Fruit fly (Drosophila melanogaster) whole organism, prepupa: Measurements from ENCODE around the gene CG7945.

Experiments
- CG8119 ChIP-seq: fragments of 200-800 bp; sonication (Bioruptor generic); IDR thresholded peaks from 3 replicates; pipeline ENCODE4 v1.3.6; 2022; ENCODE audit warnings: missing biosample characterization, missing genetic modification characterization
- Sox102F ChIP-seq: fragments of 200-800 bp; sonication (Bioruptor generic); optimal IDR thresholded peaks from 2 replicates; lab custom pipeline; 2016; ENCODE audit warnings: missing biosample characterization, mild to moderate bottlenecking, missing genetic modification characterization

dm6 chr3L:15527416-15527815, 3.5 kb upstream of the CG7945 start, which contains the start of gene CG42729:
- no peak for TF ChIP-seq CG8119 (GFP tag; lab: Robert Waterston, UW)
- TF ChIP-seq Sox102F: no peak
